Fruit fly (Drosophila melanogaster) Kc167 (cell line): ENCODE results near the gene CecC.

Experiments used
- insv ChIP-seq: fragments of >200 bp; optimal IDR thresholded peaks from 3 replicates; lab custom pipeline; 2018; ENCODE audit warnings: missing external identifiers
- psq ChIP-seq: fragments of >200 bp; optimal IDR thresholded peaks from 2 replicates; lab custom pipeline; 2017; ENCODE audit warnings: missing external identifiers
- ttk ChIP-seq: sonication (Bioruptor generic); optimal IDR thresholded peaks from 2 replicates; lab custom pipeline; 2017; ENCODE audit warnings: missing external identifiers

DNA sequence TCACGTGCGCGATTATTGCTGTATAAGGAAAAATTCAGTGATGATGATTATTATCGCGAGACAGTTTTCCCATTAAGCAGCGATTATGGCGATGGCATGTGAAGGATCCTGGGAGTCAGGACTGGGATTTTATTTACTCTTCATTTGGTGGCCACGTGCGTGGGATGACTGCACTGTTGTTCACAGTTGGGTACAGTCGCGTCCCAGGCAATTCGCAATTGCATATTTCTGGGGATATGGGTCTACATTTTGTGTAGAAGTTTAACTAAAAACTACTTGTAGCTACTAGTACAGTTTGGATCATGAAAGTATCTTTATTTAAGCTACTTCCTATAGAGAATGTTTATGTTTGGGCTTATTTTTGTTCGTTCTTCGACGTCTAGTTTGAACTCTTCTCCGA lies 20.7 kb downstream of the CecC start:
- TF ChIP-seq insv (lab: Kevin White, UChicago) (no peak), ttk (lab: Kevin White, UChicago) (no peak), psq (lab: Kevin White, UChicago) (no peak)
